Fruit fly (Drosophila melanogaster) whole organism, wandering third instar larva: Measurements from ENCODE around the gene IntS2.

ENCODE experiments used
- Abd-B ChIP-seq: fragments of >200 bp; optimal IDR thresholded peaks from 2 replicates; lab custom pipeline; 2017; ENCODE audit warnings: missing biosample characterization, missing genetic modification characterization
- CG32264 ChIP-seq: fragments of 200-800 bp; sonication (Bioruptor generic); optimal IDR thresholded peaks from 2 replicates; lab custom pipeline; 2016; ENCODE audit warnings: missing biosample characterization, missing genetic modification characterization
- CG9705 ChIP-seq: fragments of 200-800 bp; sonication (Bioruptor generic); optimal IDR thresholded peaks from 2 replicates; lab custom pipeline; 2018; ENCODE audit warnings: missing biosample characterization, mild to moderate bottlenecking, missing genetic modification characterization
- CrebA ChIP-seq: fragments of 200-800 bp; sonication (Bioruptor generic); optimal IDR thresholded peaks from 2 replicates; lab custom pipeline; 2016; ENCODE audit warnings: missing biosample characterization, mild to moderate bottlenecking, missing genetic modification characterization, borderline replicate concordance
- Dfd ChIP-seq: fragments of >200 bp; optimal IDR thresholded peaks from 2 replicates; lab custom pipeline; 2017; ENCODE audit warnings: missing biosample characterization, missing genetic modification characterization
- Dif ChIP-seq: fragments of 200-275, 200-300 bp; sonication (Bioruptor generic); optimal IDR thresholded peaks from 2 replicates; lab custom pipeline; 2018; ENCODE audit warnings: missing biosample characterization, missing genetic modification characterization; ENCODE audit not compliant: partially characterized antibody
- GATAd ChIP-seq: sonication (Bioruptor generic); optimal IDR thresholded peaks from 2 replicates; lab custom pipeline; 2016; ENCODE audit warnings: missing biosample characterization, missing genetic modification characterization
- HLH106 ChIP-seq: fragments of 200-800 bp; optimal IDR thresholded peaks from 3 replicates; lab custom pipeline; 2019; ENCODE audit warnings: missing biosample characterization, mild to moderate bottlenecking, missing genetic modification characterization, moderate library complexity
- Hnf4 ChIP-seq: fragments of 200-800 bp; sonication (Bioruptor generic); optimal IDR thresholded peaks from 2 replicates; lab custom pipeline; 2016; ENCODE audit warnings: missing biosample characterization, mild to moderate bottlenecking, missing genetic modification characterization
- Hr78 ChIP-seq: fragments of >200 bp; optimal IDR thresholded peaks from 2 replicates; lab custom pipeline; 2017; ENCODE audit warnings: missing biosample characterization, missing genetic modification characterization
- Hr83 ChIP-seq: fragments of 200-300 bp; sonication (Bioruptor generic); optimal IDR thresholded peaks from 2 replicates; lab custom pipeline; 2016; ENCODE audit warnings: missing biosample characterization, mild to moderate bottlenecking, missing genetic modification characterization, moderate library complexity; ENCODE audit not compliant: poor library complexity, severe bottlenecking
- Jra ChIP-seq: sonication (Bioruptor generic); optimal IDR thresholded peaks from 2 replicates; lab custom pipeline; 2016; ENCODE audit warnings: missing biosample characterization, missing genetic modification characterization
- Mio ChIP-seq: sonication (Bioruptor generic); optimal IDR thresholded peaks from 2 replicates; lab custom pipeline; 2016; ENCODE audit warnings: missing biosample characterization, missing genetic modification characterization
- Myc ChIP-seq: fragments of >200 bp; optimal IDR thresholded peaks from 2 replicates; lab custom pipeline; 2017
- N ChIP-seq: fragments of >200 bp; optimal IDR thresholded peaks from 2 replicates; lab custom pipeline; 2018; ENCODE audit warnings: missing biosample characterization, missing external identifiers, missing genetic modification characterization
- OdsH ChIP-seq: fragments of 200-800 bp; sonication (Bioruptor generic); optimal IDR thresholded peaks from 2 replicates; lab custom pipeline; 2016; ENCODE audit warnings: missing biosample characterization, mild to moderate bottlenecking, missing genetic modification characterization
- Rel ChIP-seq, 2 experiments: fragments of 200-800 bp; sonication (Bioruptor generic) in 1 of 2; optimal IDR thresholded peaks; 2 replicates in 1 of 2; 3 replicates in 1 of 2; lab custom pipeline; 2016 to 2019; ENCODE audit warnings: mild to moderate bottlenecking in 2 of 2, missing biosample characterization in 2 of 2, missing genetic modification characterization in 2 of 2, moderate library complexity in 1 of 2
- Sp1 ChIP-seq: fragments of 200-800 bp; sonication (Bioruptor generic); optimal IDR thresholded peaks from 3 replicates; lab custom pipeline; 2019; ENCODE audit warnings: missing biosample characterization, mild to moderate bottlenecking, missing genetic modification characterization, moderate library complexity
- Vsx2 ChIP-seq: fragments of 200-300, 225-300 bp; sonication (Bioruptor generic); optimal IDR thresholded peaks from 2 replicates; lab custom pipeline; 2018; ENCODE audit warnings: missing biosample characterization, missing genetic modification characterization; ENCODE audit not compliant: partially characterized antibody
- br ChIP-seq: fragments of 200-800 bp; sonication (Bioruptor generic); optimal IDR thresholded peaks from 2 replicates; lab custom pipeline; 2016; ENCODE audit warnings: missing biosample characterization, missing genetic modification characterization
- brk ChIP-seq: fragments of 200-800 bp; sonication (Bioruptor generic); optimal IDR thresholded peaks from 2 replicates; lab custom pipeline; 2016; ENCODE audit warnings: missing biosample characterization, mild to moderate bottlenecking, missing genetic modification characterization
- dl ChIP-seq, 2 experiments: fragments of 175-275, 200-275 bp in 1 of 2; fragments of 200-275 bp in 1 of 2; sonication (Bioruptor generic); optimal IDR thresholded peaks; lab custom pipeline; 2018; ENCODE audit warnings: mild to moderate bottlenecking in 2 of 2, missing biosample characterization in 2 of 2, missing genetic modification characterization in 2 of 2, moderate library complexity in 2 of 2; ENCODE audit not compliant: partially characterized antibody in 2 of 2, insufficient read depth in 1 of 2
- dmrt93B ChIP-seq: fragments of 200-800 bp; sonication (Bioruptor generic); optimal IDR thresholded peaks from 2 replicates; lab custom pipeline; 2018; ENCODE audit warnings: missing biosample characterization, mild to moderate bottlenecking, missing genetic modification characterization
- dsf ChIP-seq: sonication (Bioruptor generic); optimal IDR thresholded peaks from 2 replicates; lab custom pipeline; 2016; ENCODE audit warnings: missing biosample characterization, missing genetic modification characterization, borderline replicate concordance
- ey ChIP-seq: fragments of 200-800 bp; sonication (Bioruptor generic); optimal IDR thresholded peaks from 2 replicates; lab custom pipeline; 2016; ENCODE audit warnings: missing biosample characterization, missing genetic modification characterization
- foxo ChIP-seq, 2 experiments: fragments of 200-800 bp; sonication (Bioruptor generic); optimal IDR thresholded peaks; 2 replicates in 1 of 2; 3 replicates in 1 of 2; lab custom pipeline; 2016 to 2017; ENCODE audit warnings: missing biosample characterization in 2 of 2, missing genetic modification characterization in 2 of 2
- fru ChIP-seq: fragments of 200-800 bp; sonication (Bioruptor generic); optimal IDR thresholded peaks from 3 replicates; lab custom pipeline; 2016; ENCODE audit warnings: missing biosample characterization, mild to moderate bottlenecking, missing genetic modification characterization
- h ChIP-seq: fragments of 200-800 bp; sonication (Bioruptor generic); optimal IDR thresholded peaks from 3 replicates; lab custom pipeline; 2016; ENCODE audit warnings: missing biosample characterization, mild to moderate bottlenecking, missing genetic modification characterization
- jim ChIP-seq: fragments of 175-275, 200-325 bp; sonication (Bioruptor generic); optimal IDR thresholded peaks from 2 replicates; lab custom pipeline; 2016; ENCODE audit warnings: missing biosample characterization, mild to moderate bottlenecking, missing genetic modification characterization
- lola ChIP-seq: fragments of >200 bp; optimal IDR thresholded peaks from 2 replicates; lab custom pipeline; 2017; ENCODE audit warnings: missing biosample characterization, missing genetic modification characterization
- pan ChIP-seq: fragments of >200 bp; optimal IDR thresholded peaks from 2 replicates; lab custom pipeline; 2017
- psq ChIP-seq: fragments of 200-800 bp; sonication (Bioruptor generic); optimal IDR thresholded peaks from 3 replicates; lab custom pipeline; 2017; ENCODE audit warnings: missing biosample characterization, mild to moderate bottlenecking, missing genetic modification characterization, moderate library complexity
- rgr ChIP-seq: fragments of 200-800 bp; sonication (Bioruptor generic); optimal IDR thresholded peaks from 3 replicates; lab custom pipeline; 2016; ENCODE audit warnings: missing biosample characterization, mild to moderate bottlenecking, missing genetic modification characterization
- sage ChIP-seq: fragments of 200-800 bp; sonication (Bioruptor generic); optimal IDR thresholded peaks from 2 replicates; lab custom pipeline; 2016; ENCODE audit warnings: missing biosample characterization, mild to moderate bottlenecking, missing genetic modification characterization
- sv ChIP-seq: fragments of 200-800 bp; sonication (Bioruptor generic); optimal IDR thresholded peaks from 3 replicates; lab custom pipeline; 2016; ENCODE audit warnings: missing biosample characterization, missing genetic modification characterization
- tai ChIP-seq: sonication (Bioruptor generic); optimal IDR thresholded peaks from 2 replicates; lab custom pipeline; 2016; ENCODE audit warnings: missing biosample characterization, missing genetic modification characterization
- usp ChIP-seq: fragments of >200 bp; optimal IDR thresholded peaks from 2 replicates; lab custom pipeline; 2017; ENCODE audit warnings: missing biosample characterization, missing genetic modification characterization
- woc ChIP-seq: sonication (Bioruptor generic); optimal IDR thresholded peaks from 2 replicates; lab custom pipeline; 2016; ENCODE audit warnings: missing biosample characterization, mild to moderate bottlenecking, missing genetic modification characterization

IntS2 gene

dm6 chrX:17697266-17697665 is 40.6 kb upstream of the IntS2 start:
- TF ChIP-seq CrebA (GFP tag; lab: Kevin White, UChicago) = no peak
- TF ChIP-seq h = no peak
- TF ChIP-seq HLH106 = peak; percentile 30
- no peak for TF ChIP-seq pan (lab: Kevin White, UChicago)
- TF ChIP-seq br (GFP tag; lab: Kevin White, UChicago) = peak; percentile 3
- TF ChIP-seq woc (GFP tag; lab: Kevin White, UChicago) = no peak
- TF ChIP-seq usp (GFP tag; lab: Kevin White, UChicago) = no peak

- TF ChIP-seq Mio = no peak
- TF ChIP-seq jim (GFP tag; lab: Kevin White, UChicago) = no peak
- TF ChIP-seq foxo (GFP tag; optimal IDR thresholded peaks at IDR 0.05; lab: Kevin White, UChicago) = peak in 1 of 2 experiments; percentile 32
- TF ChIP-seq sv (GFP tag; lab: Kevin White, UChicago) = peak; percentile 14
- no peak for TF ChIP-seq dsf
- TF ChIP-seq dmrt93B (GFP tag; lab: Kevin White, UChicago) = peak; percentile 17
- TF ChIP-seq CrebA (GFP tag; lab: Kevin White, UChicago) = no peak
- peak; percentile 21 for TF ChIP-seq OdsH (GFP tag; lab: Kevin White, UChicago)
- TF ChIP-seq brk = no peak
- TF ChIP-seq Jra (GFP tag; lab: Kevin White, UChicago) = peak; percentile 5
- TF ChIP-seq psq (GFP tag; lab: Kevin White, UChicago) = peak; percentile 32
- no peak for TF ChIP-seq Rel (GFP tag; optimal IDR thresholded peaks at IDR 0.05; lab: Kevin White, UChicago)
- TF ChIP-seq Rel (tag; optimal IDR thresholded peaks at IDR 0.05; lab: Kevin White, UChicago) = peak; percentile 51
- peak; percentile 29 for TF ChIP-seq sage (GFP tag; lab: Kevin White, UChicago)
- TF ChIP-seq Hr83 (GFP tag; lab: Kevin White, UChicago) = no peak
- TF ChIP-seq woc (GFP tag; lab: Kevin White, UChicago) = no peak
- TF ChIP-seq rgr = peak; percentile 49
- TF ChIP-seq Sp1 (GFP tag; lab: Kevin White, UChicago) = peak; percentile 79
- no peak for TF ChIP-seq GATAd (GFP tag; lab: Kevin White, UChicago)
- TF ChIP-seq fru = peak; percentile 69
- peak; percentile 79 for TF ChIP-seq HLH106
- TF ChIP-seq CG9705 = peak; percentile 15
- peak; percentile 60 for TF ChIP-seq Hnf4 (GFP tag; lab: Kevin White, UChicago)
- no peak for TF ChIP-seq N (GFP tag; lab: Kevin White, UChicago)
- no peak for TF ChIP-seq tai (GFP tag; lab: Kevin White, UChicago)
- peak; percentile 61 for TF ChIP-seq h
- no peak for TF ChIP-seq Myc (lab: Kevin White, UChicago)
- no peak for TF ChIP-seq Dif (GFP tag; lab: Kevin White, UChicago)
- peak; percentile 70 for TF ChIP-seq br (GFP tag; lab: Kevin White, UChicago)
- no peak for TF ChIP-seq Hr78 (GFP tag; lab: Kevin White, UChicago)
- TF ChIP-seq dl (GFP tag; optimal IDR thresholded peaks at IDR 0.05; lab: Kevin White, UChicago; ENCODE audit: insufficient read depth in 1 of 2, partially characterized antibody in 2 of 2) = no peak
- TF ChIP-seq Abd-B = no peak
- no peak for TF ChIP-seq pan (lab: Kevin White, UChicago)
- TF ChIP-seq usp (GFP tag; lab: Kevin White, UChicago) = no peak
- TF ChIP-seq Dfd (GFP tag; lab: Kevin White, UChicago) = no peak
- TF ChIP-seq ey (GFP tag; lab: Kevin White, UChicago) = peak; percentile 53
- TF ChIP-seq CG32264 (GFP tag; lab: Kevin White, UChicago) = no peak
- TF ChIP-seq lola (GFP tag; lab: Kevin White, UChicago) = no peak
- no peak for TF ChIP-seq Vsx2 (GFP tag; lab: Kevin White, UChicago)
These were observed 40.0 kb upstream of the IntS2 start for dm6 chrX:17696637-17697036.

- TF ChIP-seq Vsx2 (GFP tag; lab: Kevin White, UChicago) (peak; percentile 7), N (GFP tag; lab: Kevin White, UChicago) (no peak), fru (no peak), Myc (lab: Kevin White, UChicago) (peak; percentile 82)
These were observed 39.0 kb upstream of the IntS2 start for dm6 chrX:17695641-17696040.
